Worm (Caenorhabditis elegans): ENCODE results near the gene Y17G7B.21.

Y17G7B.21 gene

ce11 chrII:11958793-11959574 lies 18.5 kb downstream of the Y17G7B.21 start (continued):
- TF ChIP-seq ZK185.1 (tag; optimal IDR thresholded peaks at IDR 0.05; ENCODE audit: poor library complexity, severe bottlenecking) (no peak), hlh-26 (GFP tag; conservative IDR thresholded peaks at IDR 0.05) (no peak), bed-2 (GFP tag; IDR thresholded peaks at IDR 0.05) (no peak), ztf-25 (GFP tag; IDR thresholded peaks at IDR 0.05) (0 out of 2 replicates have a peak, but pooled peaks have one; percentile 24), egrh-3 (GFP tag; IDR thresholded peaks at IDR 0.05) (no peak), tbx-9 (tag; optimal IDR thresholded peaks at IDR 0.05; ENCODE audit: borderline replicate concordance) (no peak), athp-1 (tag; optimal IDR thresholded peaks at IDR 0.05) (no peak), K12H6.12 (tag; optimal IDR thresholded peaks at IDR 0.05) (peak; percentile 12), Y56A3A.18 (GFP tag; IDR thresholded peaks at IDR 0.05) (no peak), ccch-3 (GFP tag; optimal IDR thresholded peaks at IDR 0.05) (no peak), C17E4.6 (GFP tag; IDR thresholded peaks at IDR 0.05) (no peak), akir-1 (GFP tag; optimal IDR thresholded peaks at IDR 0.05) (no peak), attf-5 (GFP tag; optimal IDR thresholded peaks at IDR 0.05) (peak; percentile 18), bed-1 (GFP tag; IDR thresholded peaks at IDR 0.05) (no peak), madf-10 (tag; optimal IDR thresholded peaks at IDR 0.05) (no peak), C06A6.2 (GFP tag; conservative IDR thresholded peaks at IDR 0.05) (no peak), ama-1 (optimal IDR thresholded peaks at IDR 0.05) (no peak), ama-1 (GFP tag; optimal IDR thresholded peaks at IDR 0.05) (peak in 1 of 2 experiments; percentile 37), F37B4.10 (GFP tag; IDR thresholded peaks at IDR 0.05) (no peak), ceh-58 (GFP tag; IDR thresholded peaks at IDR 0.05) (no peak), dpl-1 (GFP tag; optimal IDR thresholded peaks at IDR 0.05) (no peak), cebp-1 (GFP tag; IDR thresholded peaks at IDR 0.05) (no peak), cebp-1 (tag; optimal IDR thresholded peaks at IDR 0.05) (no peak), Y79H2A.3 (GFP tag; conservative IDR thresholded peaks at IDR 0.05) (no peak), lir-1 (GFP tag; conservative IDR thresholded peaks at IDR 0.05) (no peak), F23B12.7 (tag; optimal IDR thresholded peaks at IDR 0.05; ENCODE audit: insufficient read depth) (peak; percentile 43), gei-17 (GFP tag; optimal IDR thresholded peaks at IDR 0.05) (no peak), rec-8 (tag; optimal IDR thresholded peaks at IDR 0.05) (no peak), ztf-3 (GFP tag; optimal IDR thresholded peaks at IDR 0.05) (no peak), madf-6 (GFP tag; IDR thresholded peaks at IDR 0.05) (no peak), hsf-1 (GFP tag; IDR thresholded peaks at IDR 0.05) (no peak), mcd-1 (GFP tag; IDR thresholded peaks at IDR 0.05) (peak; percentile 60), ceh-40 (GFP tag; IDR thresholded peaks at IDR 0.05) (no peak), K11D2.4 (GFP tag; IDR thresholded peaks at IDR 0.05) (no peak), pbrm-1 (GFP tag; IDR thresholded peaks at IDR 0.05) (peak; percentile 42; the same call in 1 of the 2 replicates), ets-4 (GFP tag; optimal IDR thresholded peaks at IDR 0.05) (no peak), madf-8 (GFP tag; conservative IDR thresholded peaks at IDR 0.05) (no peak), unc-130 (GFP tag; optimal IDR thresholded peaks at IDR 0.05) (no peak), lin-40 (tag; optimal IDR thresholded peaks at IDR 0.05) (peak; percentile 48), rpc-1 (optimal IDR thresholded peaks at IDR 0.05) (peak; percentile 46), rpc-1 (tag; optimal IDR thresholded peaks at IDR 0.05) (peak; percentile 69)

Data from whole organism, young adult.